Worm (Caenorhabditis elegans): Measurements from ENCODE around the gene igeg-2.

The igeg-2 gene

ce11 chrX:11426647-11427046 lies 19.8 kb downstream of the igeg-2 start:
- TF ChIP-seq unc-62 (GFP tag; optimal IDR thresholded peaks at IDR 0.05): no peak
- TF ChIP-seq fos-1 (tag; optimal IDR thresholded peaks at IDR 0.05): peak; percentile 36

ce11 chrX:11419988-11420387 lies 26.4 kb downstream of the igeg-2 start, which contains the start of gene F46C3.6:
Gene F46C3.6 (minus strand): TSS chrX:11420074.
- TF ChIP-seq egl-27 (tag; optimal IDR thresholded peaks at IDR 0.05): no peak
- peak; percentile 80 for TF ChIP-seq nhr-25 (tag; optimal IDR thresholded peaks at IDR 0.05)
- TF ChIP-seq ztf-1 (GFP tag; conservative IDR thresholded peaks at IDR 0.05): no peak
- TF ChIP-seq blmp-1 (tag; optimal IDR thresholded peaks at IDR 0.05; ENCODE audit: insufficient read depth): peak; percentile 71
- no peak for TF ChIP-seq gmeb-1 (tag; optimal IDR thresholded peaks at IDR 0.05)
- TF ChIP-seq sma-3 (GFP tag; optimal IDR thresholded peaks at IDR 0.05): peak; percentile 79
- no peak for TF ChIP-seq elt-1 (tag; optimal IDR thresholded peaks at IDR 0.05)
- TF ChIP-seq ZK546.5 (tag; optimal IDR thresholded peaks at IDR 0.05): no peak

ce11 chrX:11418667-11419066 lies 27.8 kb downstream of the igeg-2 start, which contains the start of gene F46C3.2:
Gene F46C3.2 (minus strand): TSS chrX:11418767.
- TF ChIP-seq fos-1 (tag; optimal IDR thresholded peaks at IDR 0.05) (peak; percentile 52), ceh-16 (tag; optimal IDR thresholded peaks at IDR 0.05) (no peak), sma-9 (GFP tag; optimal IDR thresholded peaks at IDR 0.05) (no peak), sma-9 (tag; optimal IDR thresholded peaks at IDR 0.05) (no peak), mab-5 (tag; optimal IDR thresholded peaks at IDR 0.05) (no peak), skn-1 (tag; optimal IDR thresholded peaks at IDR 0.05) (no peak)

ce11 chrX:11414837-11415550 lies 31.4 kb downstream of the igeg-2 start, which contains the start of gene pek-1:
Gene pek-1 (minus strand): TSS chrX:11414887.
- TF ChIP-seq nhr-129 (tag; optimal IDR thresholded peaks at IDR 0.05): peak; percentile 96
- no peak for TF ChIP-seq ceh-16 (tag; optimal IDR thresholded peaks at IDR 0.05)
- peak; percentile 55 for TF ChIP-seq sma-3 (GFP tag; optimal IDR thresholded peaks at IDR 0.05)
- TF ChIP-seq nhr-21 (tag; optimal IDR thresholded peaks at IDR 0.05): peak; percentile 12
- TF ChIP-seq unc-62 (GFP tag; optimal IDR thresholded peaks at IDR 0.05): no peak
- no peak for TF ChIP-seq nhr-12 (tag; optimal IDR thresholded peaks at IDR 0.05)
- peak; percentile 65 for TF ChIP-seq nhr-25 (tag; optimal IDR thresholded peaks at IDR 0.05)
- TF ChIP-seq nhr-237 (tag; optimal IDR thresholded peaks at IDR 0.05): no peak
- TF ChIP-seq mdl-1 (tag; optimal IDR thresholded peaks at IDR 0.05): peak in 1 of 2 experiments; percentile 72
- no peak for TF ChIP-seq lin-11 (tag; optimal IDR thresholded peaks at IDR 0.05)
- peak; percentile 14 to 54 for TF ChIP-seq lsy-2 (tag; optimal IDR thresholded peaks at IDR 0.05)
- TF ChIP-seq lin-13 (GFP tag; optimal IDR thresholded peaks at IDR 0.05): peak; percentile 14
- TF ChIP-seq F13H6.1 (tag; optimal IDR thresholded peaks at IDR 0.05): peak; percentile 75
- TF ChIP-seq sem-4 (tag; optimal IDR thresholded peaks at IDR 0.05): peak; percentile 33
- peak; percentile 71 for TF ChIP-seq C34F6.9 (tag; optimal IDR thresholded peaks at IDR 0.05)
- TF ChIP-seq unc-55 (GFP tag; optimal IDR thresholded peaks at IDR 0.05): peak; percentile 17
- peak; percentile 74 for TF ChIP-seq blmp-1 (tag; optimal IDR thresholded peaks at IDR 0.05; ENCODE audit: insufficient read depth)
- peak; percentile 6 for TF ChIP-seq gmeb-1 (tag; optimal IDR thresholded peaks at IDR 0.05)
- TF ChIP-seq sma-9 (GFP tag; optimal IDR thresholded peaks at IDR 0.05): peak; percentile 61
- TF ChIP-seq sma-9 (tag; optimal IDR thresholded peaks at IDR 0.05): no peak
- no peak for TF ChIP-seq mbf-1 (tag; optimal IDR thresholded peaks at IDR 0.05)
- peak; percentile 64 for TF ChIP-seq crh-2 (tag; optimal IDR thresholded peaks at IDR 0.05)

ce11 chrX:11411675-11412074 lies 34.8 kb downstream of the igeg-2 start:
- TF ChIP-seq alr-1 (tag; optimal IDR thresholded peaks at IDR 0.05) (no peak), ama-1 (optimal IDR thresholded peaks at IDR 0.05) (no peak), crh-2 (tag; optimal IDR thresholded peaks at IDR 0.05) (no peak), mdl-1 (tag; optimal IDR thresholded peaks at IDR 0.05) (no peak), nhr-21 (tag; optimal IDR thresholded peaks at IDR 0.05) (no peak), ztf-4 (tag; optimal IDR thresholded peaks at IDR 0.05) (no peak), dmd-4 (tag; optimal IDR thresholded peaks at IDR 0.05) (no peak), Y55F3AM.14 (GFP tag; optimal IDR thresholded peaks at IDR 0.05) (no peak), peb-1 (tag; optimal IDR thresholded peaks at IDR 0.05) (no peak), mbf-1 (tag; optimal IDR thresholded peaks at IDR 0.05) (no peak), gmeb-1 (tag; optimal IDR thresholded peaks at IDR 0.05) (no peak), lin-13 (GFP tag; optimal IDR thresholded peaks at IDR 0.05) (no peak), lin-39 (tag; optimal IDR thresholded peaks at IDR 0.05) (no peak), aly-2 (tag; optimal IDR thresholded peaks at IDR 0.05) (no peak), ZK546.5 (tag; optimal IDR thresholded peaks at IDR 0.05) (no peak), F13H6.1 (tag; optimal IDR thresholded peaks at IDR 0.05) (no peak), nhr-10 (tag; optimal IDR thresholded peaks at IDR 0.05) (no peak), nhr-23 (tag; optimal IDR thresholded peaks at IDR 0.05) (no peak)

Measured in whole organism, L2 larva.